Worm (Caenorhabditis elegans) whole organism, L4/young adult: ENCODE measurements around the gene Y68A4A.10.

ENCODE experiments used
- dao-5 ChIP-seq: sonication (generic microtip); optimal IDR thresholded peaks from 2 replicates; lab custom pipeline; 2016; ENCODE audit warnings: missing genotype, missing genetic modification characterization, moderate library complexity, missing compliant biosample characterization
- him-1 ChIP-seq: sonication (generic microtip); optimal IDR thresholded peaks from 2 replicates; lab custom pipeline; 2016; ENCODE audit warnings: missing genotype, missing genetic modification reagents, missing genetic modification characterization, missing compliant biosample characterization

DNA sequence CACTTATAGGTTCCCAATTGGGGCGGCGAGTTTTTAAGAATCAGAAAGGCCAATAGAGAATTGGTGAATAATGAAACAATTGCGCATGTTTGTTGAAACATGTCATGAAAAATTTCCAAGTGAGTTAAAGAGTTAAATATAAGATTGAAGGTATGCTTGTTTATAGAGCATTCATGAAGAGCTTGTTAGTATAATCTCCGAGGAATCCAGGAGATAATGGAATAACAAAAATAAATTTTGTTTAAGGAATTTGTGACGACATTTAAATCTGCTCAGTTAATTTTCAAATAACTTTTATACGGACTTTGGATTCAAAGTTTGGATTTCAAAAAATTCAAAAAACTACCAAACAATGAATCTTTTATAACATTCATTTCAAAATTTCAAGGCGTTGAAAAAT, 11.5 kb upstream of the Y68A4A.10 start, which contains the start of gene str-199:
- TF ChIP-seq dao-5 (tag; lab: Kevin White, UChicago) (no peak), him-1 (tag; lab: Kevin White, UChicago) (no peak)
